Fruit fly (Drosophila melanogaster) whole organism, embryonic: ENCODE measurements around the gene Sbds.

Source experiments
- Atf6 ChIP-seq: fragments of 200-800 bp; sonication (Bioruptor generic); IDR thresholded peaks from 2 replicates; pipeline ENCODE4 v1.3.6; 2022; ENCODE audit warnings: missing biosample characterization, missing genetic modification characterization
- Blimp-1 ChIP-seq: fragments of 200-800 bp; sonication (Bioruptor generic); optimal IDR thresholded peaks from 3 replicates; lab custom pipeline; 2018; ENCODE audit warnings: missing biosample characterization, missing genetic modification characterization, mild to moderate bottlenecking, moderate library complexity, missing genetic modification reagents
- BtbVII ChIP-seq: fragments of 200-800 bp; sonication (Bioruptor generic); optimal IDR thresholded peaks from 3 replicates; lab custom pipeline; 2017; ENCODE audit warnings: missing biosample characterization, mild to moderate bottlenecking, missing genetic modification characterization
- CG1024 ChIP-seq: fragments of 200-800 bp; sonication (Bioruptor generic); IDR thresholded peaks from 2 replicates; pipeline ENCODE4 v1.3.6; 2022; ENCODE audit warnings: missing biosample characterization, missing genetic modification characterization
- CG11085 ChIP-seq: fragments of 200-800 bp; sonication (Bioruptor generic); IDR thresholded peaks from 2 replicates; pipeline ENCODE4 v1.3.6; 2022; ENCODE audit warnings: missing biosample characterization, missing genetic modification characterization
- CG12236 ChIP-seq: fragments of 200-800 bp; sonication (Bioruptor generic); optimal IDR thresholded peaks from 2 replicates; lab custom pipeline; 2016; ENCODE audit warnings: missing biosample characterization, missing genetic modification characterization
- CG12299 ChIP-seq: fragments of 200-800 bp; sonication (Bioruptor generic); optimal IDR thresholded peaks from 2 replicates; lab custom pipeline; 2018; ENCODE audit warnings: missing biosample characterization, mild to moderate bottlenecking, missing genetic modification characterization
- CG12942 ChIP-seq: fragments of 200-800 bp; sonication (Bioruptor generic); optimal IDR thresholded peaks from 3 replicates; lab custom pipeline; 2016; ENCODE audit warnings: missing biosample characterization, missing genetic modification characterization
- CG1602 ChIP-seq: fragments of 200-800 bp; sonication (Bioruptor generic); optimal IDR thresholded peaks from 3 replicates; lab custom pipeline; 2016; ENCODE audit warnings: missing biosample characterization, missing genetic modification characterization
- CG1603 ChIP-seq: fragments of 200-800 bp; sonication (Bioruptor generic); optimal IDR thresholded peaks from 2 replicates; lab custom pipeline; 2019; ENCODE audit warnings: missing biosample characterization, mild to moderate bottlenecking, missing genetic modification characterization, moderate library complexity
- CG1647 ChIP-seq: fragments of 200-800 bp; sonication (Bioruptor generic); optimal IDR thresholded peaks from 3 replicates; lab custom pipeline; 2016; ENCODE audit warnings: missing biosample characterization, missing genetic modification characterization
- CG17385 ChIP-seq: fragments of 200-800 bp; sonication (Bioruptor generic); optimal IDR thresholded peaks from 3 replicates; lab custom pipeline; 2018; ENCODE audit warnings: missing biosample characterization, mild to moderate bottlenecking, missing genetic modification characterization
- CG2199 ChIP-seq: fragments of 200-800 bp; sonication (Bioruptor generic); IDR thresholded peaks from 3 replicates; pipeline ENCODE4 v1.3.6; 2022; ENCODE audit warnings: missing biosample characterization, missing genetic modification characterization
- CG3163 ChIP-seq: fragments of 200-800 bp; sonication (Bioruptor generic); optimal IDR thresholded peaks from 3 replicates; lab custom pipeline; 2016; ENCODE audit warnings: missing biosample characterization, missing genetic modification characterization
- CG32767 ChIP-seq: fragments of 200-800 bp; sonication (Bioruptor generic); IDR thresholded peaks from 2 replicates; pipeline ENCODE4 v1.3.6; 2022; ENCODE audit warnings: missing biosample characterization, missing genetic modification characterization
- CG33557 ChIP-seq: fragments of 200-800 bp; sonication (Bioruptor generic); optimal IDR thresholded peaks from 2 replicates; lab custom pipeline; 2019; ENCODE audit warnings: missing biosample characterization, mild to moderate bottlenecking, missing genetic modification characterization, moderate library complexity
- CG34422 ChIP-seq: fragments of 200-800 bp; sonication (Bioruptor generic); IDR thresholded peaks from 3 replicates; pipeline ENCODE4 v1.3.6; 2022; ENCODE audit warnings: missing biosample characterization, missing genetic modification characterization
- CG4360 ChIP-seq: fragments of 200-800 bp; sonication (Bioruptor generic); IDR thresholded peaks from 2 replicates; pipeline ENCODE4 v1.3.6; 2022; ENCODE audit warnings: missing biosample characterization, missing genetic modification characterization
- CG4404 ChIP-seq: fragments of 200-800 bp; sonication (Bioruptor generic); IDR thresholded peaks from 2 replicates; pipeline ENCODE4 v1.3.6; 2022; ENCODE audit warnings: missing biosample characterization, missing genetic modification characterization
- CG6791 ChIP-seq: fragments of 200-800 bp; sonication (Bioruptor generic); IDR thresholded peaks from 3 replicates; pipeline ENCODE4 v1.3.6; 2022; ENCODE audit warnings: missing biosample characterization, missing genetic modification characterization; ENCODE audit not compliant: partially characterized antibody
- CG7372 ChIP-seq: fragments of 200-800 bp; sonication (Bioruptor generic); IDR thresholded peaks from 2 replicates; pipeline ENCODE4 v1.3.6; 2022; ENCODE audit warnings: missing biosample characterization, missing genetic modification characterization
- CG7786 ChIP-seq: fragments of 200-800 bp; sonication (Bioruptor generic); optimal IDR thresholded peaks from 2 replicates; lab custom pipeline; 2016; ENCODE audit warnings: missing biosample characterization, missing genetic modification characterization
- CG8281 ChIP-seq: fragments of 200-800 bp; sonication (Bioruptor generic); optimal IDR thresholded peaks from 2 replicates; lab custom pipeline; 2018; ENCODE audit warnings: missing biosample characterization, mild to moderate bottlenecking, missing genetic modification characterization, moderate library complexity
- CG8944 ChIP-seq: fragments of 200-800 bp; sonication (Bioruptor generic); optimal IDR thresholded peaks from 3 replicates; lab custom pipeline; 2016; ENCODE audit warnings: missing biosample characterization, missing genetic modification characterization
- CG9437 ChIP-seq: fragments of 200-800 bp; sonication (Bioruptor generic); optimal IDR thresholded peaks from 2 replicates; lab custom pipeline; 2018; ENCODE audit warnings: missing biosample characterization, mild to moderate bottlenecking, missing genetic modification characterization
- CG9797 ChIP-seq: fragments of 200-800 bp; sonication (Bioruptor generic); optimal IDR thresholded peaks from 3 replicates; lab custom pipeline; 2018; ENCODE audit warnings: missing biosample characterization, mild to moderate bottlenecking, missing genetic modification characterization
- Hsf ChIP-seq: fragments of 200-800 bp; sonication (Bioruptor generic); optimal IDR thresholded peaks from 3 replicates; lab custom pipeline; 2016; ENCODE audit warnings: missing biosample characterization, missing genetic modification characterization
- MBD-R2 ChIP-seq: fragments of 200-800 bp; sonication (Bioruptor generic); IDR thresholded peaks from 2 replicates; pipeline ENCODE4 v1.3.6; 2022; ENCODE audit warnings: missing biosample characterization, missing genetic modification characterization
- Med ChIP-seq: fragments of 200-800 bp; sonication (Bioruptor generic); peaks from one replicate; lab custom pipeline; 2016; ENCODE audit warnings: missing biosample characterization, missing genetic modification characterization, mild to moderate bottlenecking, inconsistent platforms, moderate library complexity
- Six4 ChIP-seq: fragments of 200-800 bp; sonication (Bioruptor generic); optimal IDR thresholded peaks from 2 replicates; lab custom pipeline; 2016; ENCODE audit warnings: missing biosample characterization, missing genetic modification characterization
- Sox100B ChIP-seq: fragments of 200-800 bp; sonication (Bioruptor generic); optimal IDR thresholded peaks from 3 replicates; lab custom pipeline; 2018; ENCODE audit warnings: missing biosample characterization, mild to moderate bottlenecking, missing genetic modification characterization
- TFAM ChIP-seq: fragments of 200-800 bp; sonication (Bioruptor generic); optimal IDR thresholded peaks from 2 replicates; lab custom pipeline; 2017; ENCODE audit warnings: missing biosample characterization, missing genetic modification characterization, inconsistent platforms
- Trl ChIP-seq, 3 experiments: fragments of >200 bp in 2 of 3; fragments of 200-800 bp in 1 of 3; sonication (Bioruptor generic) in 1 of 3; optimal IDR thresholded peaks; 2 replicates in 1 of 3; 3 replicates in 2 of 3; lab custom pipeline; 2016 to 2017; ENCODE audit warnings: missing biosample characterization in 1 of 3, missing genetic modification characterization in 1 of 3
- al ChIP-seq: fragments of 200-800 bp; sonication (Bioruptor generic); IDR thresholded peaks from 2 replicates; pipeline ENCODE4 v1.3.6; 2022; ENCODE audit warnings: missing biosample characterization, missing genetic modification characterization
- cad ChIP-seq: fragments of >200 bp; optimal IDR thresholded peaks from 2 replicates; lab custom pipeline; 2017; ENCODE audit warnings: missing biosample characterization, missing genetic modification characterization
- corto ChIP-seq: fragments of 200-800 bp; sonication (Bioruptor generic); optimal IDR thresholded peaks from 2 replicates; lab custom pipeline; 2016; ENCODE audit warnings: missing biosample characterization, mild to moderate bottlenecking, missing genetic modification characterization, moderate library complexity
- dimm ChIP-seq: fragments of 200-800 bp; sonication (Bioruptor generic); IDR thresholded peaks from 2 replicates; pipeline ENCODE4 v1.3.6; 2022; ENCODE audit warnings: missing biosample characterization, missing genetic modification characterization
- fd3F ChIP-seq: fragments of 200-800 bp; sonication (Bioruptor generic); optimal IDR thresholded peaks from 2 replicates; lab custom pipeline; 2018; ENCODE audit warnings: missing biosample characterization, mild to moderate bottlenecking, missing genetic modification characterization, moderate library complexity
- fu2 ChIP-seq: fragments of 200-800 bp; sonication (Bioruptor generic); optimal IDR thresholded peaks from 2 replicates; lab custom pipeline; 2016; ENCODE audit warnings: missing biosample characterization, missing genetic modification characterization
- klu ChIP-seq: fragments of 200-800 bp; sonication (Bioruptor generic); IDR thresholded peaks from 2 replicates; pipeline ENCODE4 v1.3.6; 2022; ENCODE audit warnings: missing biosample characterization, missing genetic modification characterization
- luna ChIP-seq: fragments of 200-800 bp; sonication (Bioruptor generic); optimal IDR thresholded peaks from 2 replicates; lab custom pipeline; 2016; ENCODE audit warnings: missing biosample characterization, missing genetic modification characterization
- nom ChIP-seq: fragments of 200-800 bp; sonication (Bioruptor generic); optimal IDR thresholded peaks from 2 replicates; lab custom pipeline; 2017; ENCODE audit warnings: missing biosample characterization, missing genetic modification characterization, mild to moderate bottlenecking, moderate library complexity, missing genetic modification reagents
- pb ChIP-seq: fragments of 200-800 bp; sonication (Bioruptor generic); optimal IDR thresholded peaks from 3 replicates; lab custom pipeline; 2016; ENCODE audit warnings: missing biosample characterization, missing genetic modification characterization
- peb ChIP-seq: fragments of 200-800 bp; sonication (Bioruptor generic); IDR thresholded peaks from 2 replicates; pipeline ENCODE4 v1.3.6; 2022; ENCODE audit warnings: missing biosample characterization, missing genetic modification characterization
- repo ChIP-seq: fragments of 200-800 bp; sonication (Bioruptor generic); optimal IDR thresholded peaks from 2 replicates; lab custom pipeline; 2016; ENCODE audit warnings: missing biosample characterization, missing genetic modification characterization
- sna ChIP-seq: fragments of 200-800 bp; sonication (Bioruptor generic); IDR thresholded peaks from 2 replicates; pipeline ENCODE4 v1.3.6; 2022; ENCODE audit warnings: missing biosample characterization, missing genetic modification characterization; ENCODE audit not compliant: partially characterized antibody
- tin ChIP-seq: fragments of 200-800 bp; sonication (Bioruptor generic); optimal IDR thresholded peaks from 3 replicates; lab custom pipeline; 2016; ENCODE audit warnings: missing biosample characterization, missing genetic modification characterization
- unc-4 ChIP-seq: fragments of 200-800 bp; sonication (Bioruptor generic); IDR thresholded peaks from 2 replicates; pipeline ENCODE4 v1.3.6; 2022; ENCODE audit warnings: missing biosample characterization, missing genetic modification characterization; ENCODE audit not compliant: partially characterized antibody
- zen2 ChIP-seq: fragments of 200-800 bp; sonication (Bioruptor generic); IDR thresholded peaks from 3 replicates; pipeline ENCODE4 v1.3.6; 2022; ENCODE audit warnings: missing biosample characterization, missing genetic modification characterization; ENCODE audit not compliant: partially characterized antibody
- zf30C ChIP-seq: fragments of 200-800 bp; sonication (Bioruptor generic); optimal IDR thresholded peaks from 3 replicates; lab custom pipeline; 2018; ENCODE audit warnings: missing biosample characterization, mild to moderate bottlenecking, missing genetic modification characterization

The Sbds gene

DNA sequence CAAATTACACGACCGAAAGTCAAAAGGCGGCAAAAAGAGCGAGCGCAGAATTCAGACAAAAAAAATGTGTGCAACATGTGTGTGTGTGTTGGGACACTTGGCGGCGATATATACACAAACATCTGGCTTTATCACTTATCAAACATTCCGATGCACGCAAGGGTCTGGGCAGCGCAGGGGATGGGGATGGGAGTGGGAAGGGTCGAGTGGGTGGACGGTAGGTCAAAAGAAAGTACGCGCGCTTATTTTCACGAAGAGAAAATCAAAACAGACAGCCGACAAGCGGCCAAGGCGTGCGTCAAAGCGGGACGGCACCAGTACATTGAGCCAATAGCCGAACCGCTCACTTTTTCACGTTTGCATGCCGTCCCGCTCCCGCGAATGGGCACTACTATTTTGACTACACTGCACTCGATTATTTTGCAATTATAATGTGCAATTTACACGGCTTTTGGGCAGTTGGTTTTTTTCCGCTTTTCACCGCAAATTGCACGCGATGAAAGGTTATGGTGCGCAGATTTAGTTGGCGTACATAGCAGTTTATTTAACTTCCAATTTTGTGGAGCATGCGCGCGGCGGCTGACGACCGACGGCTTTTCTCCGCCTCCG lies 10.5 kb upstream of the Sbds start (continued):
- no peak for TF ChIP-seq Sox100B (GFP tag; lab: Kevin White, UChicago)
- no peak for TF ChIP-seq CG11085 (GFP tag; lab: Robert Waterston, UW)
- no peak for TF ChIP-seq CG7372 (GFP tag; lab: Robert Waterston, UW)
- no peak for TF ChIP-seq CG1603
- no peak for TF ChIP-seq TFAM (GFP tag; lab: Kevin White, UChicago)
- TF ChIP-seq cad (GFP tag; lab: Kevin White, UChicago) = no peak
- no peak for TF ChIP-seq peb (GFP tag; lab: Robert Waterston, UW)
- peak; percentile 49; the same call in 2 of the 3 replicates for TF ChIP-seq zen2
- no peak for TF ChIP-seq BtbVII (GFP tag; lab: Kevin White, UChicago)
- peak; percentile 65 for TF ChIP-seq CG6791 (GFP tag; lab: Robert Waterston, UW)
- TF ChIP-seq fd3F (GFP tag; lab: Kevin White, UChicago) = no peak
- TF ChIP-seq luna (GFP tag; lab: Kevin White, UChicago) = no peak
- no peak for TF ChIP-seq Hsf (GFP tag; lab: Kevin White, UChicago)
- TF ChIP-seq tin (GFP tag; lab: Kevin White, UChicago) = no peak
- no peak for TF ChIP-seq fu2
- TF ChIP-seq CG33557 (GFP tag; lab: Kevin White, UChicago) = no peak
- no peak for TF ChIP-seq CG1024 (GFP tag; lab: Robert Waterston, UW)
- TF ChIP-seq Six4 (GFP tag; lab: Kevin White, UChicago) = no peak
- TF ChIP-seq sna (GFP tag; lab: Robert Waterston, UW) = no peak
- no peak for TF ChIP-seq CG9797
- TF ChIP-seq Atf6 (GFP tag; lab: Robert Waterston, UW) = peak; percentile 51; the same call in 1 of the 2 replicates
- TF ChIP-seq CG3163 (GFP tag; lab: Kevin White, UChicago) = peak; percentile 7
- no peak for TF ChIP-seq CG17385 (GFP tag; lab: Kevin White, UChicago)
- TF ChIP-seq nom = no peak
- 0 out of 2 replicates have a peak, but pooled peaks have one; percentile 24 for TF ChIP-seq unc-4
- no peak for TF ChIP-seq CG12942
- TF ChIP-seq dimm (GFP tag; lab: Robert Waterston, UW) = no peak
- no peak for TF ChIP-seq Blimp-1 (GFP tag; lab: Kevin White, UChicago)
- peak; percentile 97 for TF ChIP-seq CG34422
- no peak for TF ChIP-seq corto (GFP tag; lab: Kevin White, UChicago)
- peak; percentile 79 for TF ChIP-seq CG32767
- peak; percentile 50 for TF ChIP-seq zf30C (GFP tag; lab: Kevin White, UChicago)
- TF ChIP-seq Trl (optimal IDR thresholded peaks at IDR 0.05; lab: Kevin White, UChicago) = no peak
- TF ChIP-seq Trl (GFP tag; optimal IDR thresholded peaks at IDR 0.05; lab: Kevin White, UChicago) = peak; percentile 3
- TF ChIP-seq Med (GFP tag; lab: Kevin White, UChicago) = peak; percentile 84
- no peak for TF ChIP-seq CG8944 (GFP tag; lab: Kevin White, UChicago)
- no peak for TF ChIP-seq pb (GFP tag; lab: Kevin White, UChicago)
- no peak for TF ChIP-seq CG12299 (tag; lab: Kevin White, UChicago)
- peak; percentile 57 for TF ChIP-seq MBD-R2 (GFP tag; lab: Robert Waterston, UW)
- TF ChIP-seq CG1647 (GFP tag; lab: Kevin White, UChicago) = no peak
- TF ChIP-seq CG12236 (GFP tag; lab: Kevin White, UChicago) = no peak
- 0 out of 2 replicates have a peak, but pooled peaks have one; percentile 16 for TF ChIP-seq klu (GFP tag; lab: Robert Waterston, UW)
- no peak for TF ChIP-seq repo (GFP tag; lab: Kevin White, UChicago)
- no peak for TF ChIP-seq CG4404 (GFP tag; lab: Robert Waterston, UW)
- peak; percentile 55; the same call in 1 of the 3 replicates for TF ChIP-seq CG2199
- TF ChIP-seq CG8281 (tag; lab: Kevin White, UChicago) = no peak
- no peak for TF ChIP-seq CG7786
- no peak for TF ChIP-seq CG9437 (GFP tag; lab: Kevin White, UChicago)
- TF ChIP-seq CG1602 = no peak
- TF ChIP-seq al (GFP tag; lab: Robert Waterston, UW) = no peak
- TF ChIP-seq CG4360 (GFP tag; lab: Robert Waterston, UW) = no peak; the same call in 1 of the 2 replicates
